Worm (Caenorhabditis elegans) whole organism, L3 larva: Measurements from ENCODE around the gene grd-16.

ENCODE experiments used
- mdl-1 ChIP-seq: fragments of 150-350 bp; optimal IDR thresholded peaks from 2 replicates; lab custom pipeline; 2014; ENCODE audit warnings: missing biosample characterization, missing genetic modification characterization
- nhr-12 ChIP-seq: fragments of 150-350 bp; optimal IDR thresholded peaks from 2 replicates; lab custom pipeline; 2014; ENCODE audit warnings: missing biosample characterization, missing genetic modification characterization
- sea-2 ChIP-seq: fragments of 150-350 bp; sonication (generic microtip); optimal IDR thresholded peaks from 4 replicates; lab custom pipeline; 2014; ENCODE audit warnings: missing biosample characterization, missing genetic modification reagents, missing genetic modification characterization
- unc-39 ChIP-seq: sonication (generic microtip); optimal IDR thresholded peaks from 4 replicates; lab custom pipeline; 2017; ENCODE audit warnings: missing biosample characterization, missing genetic modification characterization

DNA sequence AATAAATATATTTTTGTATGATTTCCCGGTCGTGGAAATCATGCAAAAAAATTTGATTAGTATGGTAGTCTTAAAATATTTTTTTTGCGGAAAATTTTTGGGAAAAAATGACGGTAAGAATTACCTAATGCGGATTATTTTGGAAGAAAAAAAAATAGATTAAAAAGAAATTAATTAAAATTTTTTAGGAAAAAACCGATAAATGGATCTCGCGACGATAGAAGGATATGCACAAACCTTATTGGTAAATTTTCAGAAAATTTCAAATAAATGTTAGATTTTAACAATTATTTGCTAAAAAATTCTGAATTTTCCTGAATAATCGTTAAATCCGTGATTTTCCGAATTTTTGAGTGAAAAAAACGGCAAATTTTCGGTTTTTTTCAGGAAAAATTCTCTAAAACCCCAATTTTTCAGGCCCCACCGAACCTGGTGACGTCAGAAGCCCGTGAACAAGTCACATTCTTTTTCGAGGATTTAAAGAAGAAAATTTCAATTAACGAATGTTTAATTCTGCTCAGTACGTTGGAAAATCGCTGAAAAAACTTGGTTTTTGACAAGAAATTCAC lies 21.2 kb downstream of the grd-16 start, which contains the start of gene Y69A2AR.16:
- TF ChIP-seq unc-39 (tag; lab: Kevin White, UChicago) (no peak), mdl-1 (tag; lab: Kevin White, UChicago) (no peak), sea-2 (GFP tag; lab: Kevin White, UChicago) (no peak), nhr-12 (tag; lab: Kevin White, UChicago) (no peak)
